Worm (Caenorhabditis elegans) whole organism, mixed stage, embryonic: ENCODE data around the gene sphk-1.

ENCODE experiments used
- elt-3 ChIP-seq: fragments of 150-350 bp; optimal IDR thresholded peaks from 2 replicates; lab custom pipeline; 2014; ENCODE audit warnings: missing biosample characterization, missing genetic modification characterization
- nhr-12 ChIP-seq: fragments of 150-350 bp; optimal IDR thresholded peaks from 2 replicates; lab custom pipeline; 2014; ENCODE audit warnings: missing biosample characterization, missing genetic modification characterization
- nhr-2 ChIP-seq: fragments of 150-350 bp; optimal IDR thresholded peaks from 2 replicates; lab custom pipeline; 2014; ENCODE audit warnings: missing biosample characterization, missing genetic modification characterization
- pha-4 ChIP-seq: fragments of 150-350 bp; optimal IDR thresholded peaks from 2 replicates; lab custom pipeline; 2018; ENCODE audit warnings: missing biosample characterization, missing genetic modification reagents, missing genetic modification characterization
- ztf-11 ChIP-seq: fragments of 150-350 bp; optimal IDR thresholded peaks from 2 replicates; lab custom pipeline; 2014; ENCODE audit warnings: missing biosample characterization, missing genetic modification characterization

DNA sequence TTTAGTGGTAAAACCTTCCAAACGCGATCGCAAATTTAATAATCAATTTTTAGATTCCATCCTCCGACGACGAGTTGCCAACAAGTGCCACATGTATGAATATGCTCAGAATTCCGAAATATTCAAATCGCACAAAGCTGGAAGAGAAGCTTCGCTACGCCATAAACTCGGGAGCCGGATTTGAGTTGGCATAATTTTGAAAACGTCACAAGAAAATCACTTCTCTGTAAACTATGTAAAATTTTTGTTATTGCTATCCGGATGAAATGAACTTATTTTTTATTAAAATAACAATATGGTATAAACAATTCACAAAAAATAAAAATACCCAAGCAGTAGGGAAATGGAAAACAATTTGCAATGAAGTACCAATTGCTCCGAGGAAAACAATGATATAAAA is 32.6 kb downstream of the sphk-1 start:
- TF ChIP-seq ztf-11 (tag; lab: Kevin White, UChicago): no peak
- no peak for TF ChIP-seq pha-4 (tag; lab: Kevin White, UChicago)
- TF ChIP-seq nhr-2 (tag; lab: Kevin White, UChicago): no peak
- TF ChIP-seq elt-3 (tag; lab: Kevin White, UChicago): no peak
- no peak for TF ChIP-seq nhr-12 (tag; lab: Kevin White, UChicago)
